Worm (Caenorhabditis elegans): ENCODE measurements around the gene hoe-1.
A peak's percentile ranks its signal among the peaks of the same experiment; 100 is the strongest.

The hoe-1 gene

DNA sequence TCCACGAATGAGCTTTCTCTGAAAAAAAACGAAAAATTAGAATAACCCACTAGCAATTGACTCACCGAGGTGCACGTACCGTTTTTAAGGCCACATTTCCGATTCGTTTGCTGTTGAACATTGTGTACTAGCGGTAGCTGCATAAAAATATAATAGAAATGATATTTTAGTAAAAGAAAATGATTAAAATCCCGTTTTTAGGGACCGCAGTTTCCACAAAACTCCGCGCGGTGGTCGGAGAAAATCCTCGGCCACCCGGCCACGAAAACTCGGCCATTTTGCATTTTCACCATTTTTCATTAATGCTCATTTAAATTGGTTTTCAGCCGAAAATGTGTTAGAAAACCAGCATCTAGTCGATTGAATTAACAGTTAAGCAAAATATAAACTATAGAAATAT, 31.7 kb downstream of the hoe-1 start, which contains the start of gene yars-2 (continued):
- TF ChIP-seq lim-6 (tag; optimal IDR thresholded peaks at IDR 0.05) = no peak
- TF ChIP-seq tbx-2 (tag; optimal IDR thresholded peaks at IDR 0.05) = peak; percentile 73
- TF ChIP-seq pros-1 (tag; optimal IDR thresholded peaks at IDR 0.05) = no peak
- TF ChIP-seq ets-4 (tag; optimal IDR thresholded peaks at IDR 0.05) = peak; percentile 59
- no peak for TF ChIP-seq unc-3 (GFP tag; conservative IDR thresholded peaks at IDR 0.05)
- TF ChIP-seq unc-3 (tag; optimal IDR thresholded peaks at IDR 0.05) = no peak
- no peak for TF ChIP-seq pag-3 (tag; optimal IDR thresholded peaks at IDR 0.05; ENCODE audit: borderline replicate concordance)
- TF ChIP-seq unc-86 (tag; optimal IDR thresholded peaks at IDR 0.05) = no peak
- TF ChIP-seq madf-2 (tag; optimal IDR thresholded peaks at IDR 0.05) = no peak
- no peak for TF ChIP-seq lin-11 (tag; optimal IDR thresholded peaks at IDR 0.05)
- TF ChIP-seq zip-5 (tag; optimal IDR thresholded peaks at IDR 0.05) = peak; percentile 26
- no peak for TF ChIP-seq eyg-1 (tag; optimal IDR thresholded peaks at IDR 0.05)
- peak; percentile 33 for TF ChIP-seq ref-2 (tag; optimal IDR thresholded peaks at IDR 0.05)
- TF ChIP-seq hlh-13 (GFP tag; optimal IDR thresholded peaks at IDR 0.05) = no peak
- TF ChIP-seq ceh-31 (tag; optimal IDR thresholded peaks at IDR 0.05) = peak; percentile 74
- TF ChIP-seq pha-2 (tag; optimal IDR thresholded peaks at IDR 0.05) = no peak
- no peak for TF ChIP-seq ceh-24 (tag; optimal IDR thresholded peaks at IDR 0.05)
- TF ChIP-seq fax-1 (tag; optimal IDR thresholded peaks at IDR 0.05) = peak; percentile 27
- no peak for TF ChIP-seq ceh-48 (tag; optimal IDR thresholded peaks at IDR 0.05)

DNA sequence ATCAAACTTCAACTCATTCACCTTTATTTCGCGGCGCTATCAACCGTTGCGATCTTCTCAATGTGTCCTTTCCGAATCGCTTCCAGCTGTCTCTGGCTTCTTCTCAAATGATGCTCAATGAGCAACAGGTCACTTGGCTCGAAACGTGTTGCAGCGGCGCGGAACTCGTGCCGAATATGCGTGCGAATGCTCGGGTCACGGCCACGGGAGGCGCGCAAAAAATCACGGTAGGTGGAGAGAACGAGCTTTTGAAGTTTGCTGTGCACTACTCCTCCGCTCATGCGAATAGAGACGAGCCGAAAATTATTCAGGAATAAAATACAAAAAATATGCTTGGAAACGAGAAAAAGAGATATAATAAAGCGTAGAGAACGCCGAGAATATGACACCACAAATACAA, 33.6 kb downstream of the hoe-1 start, which contains the start of gene cif-1:
TSS of gene cif-1 (minus strand) at position 297 of the 400 bp plus-strand sequence.
- no peak for TF ChIP-seq nfya-1 (tag; optimal IDR thresholded peaks at IDR 0.05)
- no peak for TF ChIP-seq ztf-16 (tag; optimal IDR thresholded peaks at IDR 0.05)
- TF ChIP-seq odd-2 (tag; optimal IDR thresholded peaks at IDR 0.05) = no peak
- no peak for TF ChIP-seq nhr-11 (tag; optimal IDR thresholded peaks at IDR 0.05)
- TF ChIP-seq ceh-45 (GFP tag; IDR thresholded peaks at IDR 0.05) = no peak

DNA sequence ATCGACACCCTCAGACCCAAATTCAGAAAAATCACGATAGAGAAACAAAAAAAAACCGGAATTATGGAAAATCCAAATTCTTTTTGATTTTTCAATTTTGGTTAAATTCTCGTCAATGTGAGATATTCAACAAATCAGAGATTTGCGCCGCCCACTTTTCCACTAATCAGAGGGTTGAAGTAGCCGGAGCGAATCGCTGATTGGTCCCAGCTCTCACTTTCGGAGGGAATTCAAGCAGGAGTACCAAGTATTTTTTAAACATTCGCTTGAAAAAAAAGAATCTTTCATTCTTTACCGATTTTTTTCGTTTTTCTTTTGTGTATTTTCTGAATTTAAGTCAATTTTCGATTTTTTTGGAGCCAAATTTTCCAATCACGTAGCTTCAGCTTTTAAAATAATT, 38.1 kb downstream of the hoe-1 start:
- TF ChIP-seq ceh-24 (tag; optimal IDR thresholded peaks at IDR 0.05) (no peak), nfya-1 (tag; optimal IDR thresholded peaks at IDR 0.05) (peak; percentile 73)

DNA sequence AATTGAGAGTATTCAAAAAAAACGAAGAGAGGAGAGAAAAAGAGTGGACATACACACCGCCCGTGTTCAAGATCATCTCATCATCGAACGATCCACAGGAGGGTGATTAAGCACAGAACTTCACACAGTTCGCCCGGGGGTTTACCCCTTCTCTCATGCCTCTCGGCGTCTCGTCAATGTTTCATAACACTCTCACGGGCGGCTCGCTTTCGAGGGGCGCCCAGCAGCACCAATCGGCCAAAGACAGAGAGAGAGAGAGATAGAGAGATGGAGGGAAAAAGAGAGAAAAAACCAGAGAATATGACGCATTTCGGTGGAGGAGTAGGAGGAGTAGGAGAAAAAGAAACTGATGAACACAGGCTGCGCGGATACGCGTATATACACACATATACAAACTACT, 38.9 kb downstream of the hoe-1 start:
- TF ChIP-seq tbx-2 (tag; optimal IDR thresholded peaks at IDR 0.05) (peak; percentile 51), ceh-31 (tag; optimal IDR thresholded peaks at IDR 0.05) (peak; percentile 69), hlh-15 (tag; optimal IDR thresholded peaks at IDR 0.05) (no peak), pax-1 (tag; optimal IDR thresholded peaks at IDR 0.05) (no peak), pha-4 (tag; optimal IDR thresholded peaks at IDR 0.05) (no peak), ceh-14 (tag; optimal IDR thresholded peaks at IDR 0.05) (peak; percentile 51), sox-4 (tag; optimal IDR thresholded peaks at IDR 0.05) (no peak), unc-42 (tag; optimal IDR thresholded peaks at IDR 0.05) (no peak), hlh-8 (tag; optimal IDR thresholded peaks at IDR 0.05) (no peak), ets-4 (tag; optimal IDR thresholded peaks at IDR 0.05) (no peak), gmeb-2 (tag; optimal IDR thresholded peaks at IDR 0.05) (no peak), ceh-48 (tag; optimal IDR thresholded peaks at IDR 0.05) (no peak), ceh-18 (tag; optimal IDR thresholded peaks at IDR 0.05) (peak; percentile 58), rnt-1 (tag; optimal IDR thresholded peaks at IDR 0.05) (peak; percentile 16), ref-2 (tag; optimal IDR thresholded peaks at IDR 0.05) (peak; percentile 20), npax-4 (tag; optimal IDR thresholded peaks at IDR 0.05) (no peak), elt-4 (tag; optimal IDR thresholded peaks at IDR 0.05) (no peak), unc-55 (GFP tag; optimal IDR thresholded peaks at IDR 0.05) (no peak), C08G9.2 (tag; optimal IDR thresholded peaks at IDR 0.05) (peak; percentile 40), nfya-1 (tag; optimal IDR thresholded peaks at IDR 0.05) (peak; percentile 75), hlh-30 (tag; optimal IDR thresholded peaks at IDR 0.05; ENCODE audit: insufficient read depth) (no peak), sdc-2 (tag; optimal IDR thresholded peaks at IDR 0.05) (peak; percentile 9), lim-6 (tag; optimal IDR thresholded peaks at IDR 0.05) (no peak), F13H6.1 (tag; optimal IDR thresholded peaks at IDR 0.05) (no peak), unc-86 (tag; optimal IDR thresholded peaks at IDR 0.05) (no peak), ceh-19 (GFP tag; optimal IDR thresholded peaks at IDR 0.05) (no peak), ttx-3 (tag; optimal IDR thresholded peaks at IDR 0.05) (no peak), ceh-30 (tag; optimal IDR thresholded peaks at IDR 0.05) (no peak), nhr-232 (tag; optimal IDR thresholded peaks at IDR 0.05) (no peak)
